Worm (Caenorhabditis elegans): ENCODE data around the gene T24C4.10.

ce11 chrIII:883595-883994 is 7.4 kb downstream of the T24C4.10 start:
- TF ChIP-seq ref-1 (GFP tag; conservative IDR thresholded peaks at IDR 0.05): no peak
- no peak for TF ChIP-seq flt-1 (GFP tag; IDR thresholded peaks at IDR 0.05)
- TF ChIP-seq med-1 (GFP tag; optimal IDR thresholded peaks at IDR 0.05; ENCODE audit: insufficient read depth): no peak
- no peak for TF ChIP-seq ztf-23 (GFP tag; IDR thresholded peaks at IDR 0.05)
- TF ChIP-seq klf-2 (GFP tag; conservative IDR thresholded peaks at IDR 0.05): no peak
- no peak for TF ChIP-seq cog-1 (tag; optimal IDR thresholded peaks at IDR 0.05)
- TF ChIP-seq tab-1 (GFP tag; IDR thresholded peaks at IDR 0.05): no peak

All from whole organism, midembryonic.